Fruit fly (Drosophila melanogaster): ENCODE data around the gene CG46468.

CG46468 gene

DNA sequence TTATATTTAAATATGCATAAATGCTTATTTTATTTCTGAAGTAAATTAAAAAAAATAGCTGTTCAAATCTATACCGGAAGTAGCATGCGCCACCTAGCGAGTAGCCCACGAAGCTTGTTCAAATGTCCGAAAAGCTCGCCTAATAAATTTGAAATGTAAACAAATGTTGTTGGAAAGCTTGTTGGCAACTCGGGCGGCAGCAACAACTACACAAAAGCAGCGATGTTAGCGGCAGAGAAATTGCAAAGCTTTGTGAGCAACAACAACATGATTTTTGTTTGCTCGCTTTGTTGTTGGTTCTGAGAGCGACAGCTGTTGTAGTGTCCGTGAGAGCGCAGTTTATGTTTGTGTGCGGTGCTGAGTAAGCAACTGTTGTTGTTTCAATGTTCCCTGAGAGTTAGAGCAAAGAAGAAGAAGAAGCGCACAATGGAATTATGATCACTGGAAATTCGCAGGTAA, 2.2 kb upstream of the CG46468 start (continued):
- TF ChIP-seq chinmo (GFP tag; IDR thresholded peaks at IDR 0.05; ENCODE audit: partially characterized antibody) (peak; percentile 92; the same call in 3 of the 4 replicates), chm (GFP tag; IDR thresholded peaks at IDR 0.05) (peak; percentile 99), z (GFP tag; IDR thresholded peaks at IDR 0.05) (peak; percentile 63; the same call in 1 of the 3 replicates), Xbp1 (GFP tag; optimal IDR thresholded peaks at IDR 0.05) (peak; percentile 96), CG9817 (tag; optimal IDR thresholded peaks at IDR 0.05) (peak; percentile 97), psq (GFP tag; optimal IDR thresholded peaks at IDR 0.05) (peak; percentile 89), CG11456 (GFP tag; IDR thresholded peaks at IDR 0.05) (peak; percentile 98), lab (GFP tag; optimal IDR thresholded peaks at IDR 0.05) (peak; percentile 100), mam (GFP tag; optimal IDR thresholded peaks at IDR 0.05) (peak; percentile 85), odd (GFP tag; optimal IDR thresholded peaks at IDR 0.05) (peak; percentile 100), tna (GFP tag; IDR thresholded peaks at IDR 0.05; ENCODE audit: partially characterized antibody) (no peak), Sry-δ (GFP tag; optimal IDR thresholded peaks at IDR 0.05) (peak; percentile 62), CG17612 (GFP tag; IDR thresholded peaks at IDR 0.05) (peak; percentile 79), wor (GFP tag; IDR thresholded peaks at IDR 0.05) (peak; percentile 84), CG4820 (GFP tag; optimal IDR thresholded peaks at IDR 0.05) (peak; percentile 89), CG4282 (GFP tag; optimal IDR thresholded peaks at IDR 0.05) (peak; percentile 82), CG3065 (GFP tag; optimal IDR thresholded peaks at IDR 0.05) (peak; percentile 94), nau (GFP tag; optimal IDR thresholded peaks at IDR 0.05) (peak; percentile 100), Vsx1 (GFP tag; optimal IDR thresholded peaks at IDR 0.05) (peak; percentile 99), grau (tag; optimal IDR thresholded peaks at IDR 0.05) (peak; percentile 95), CG15479 (GFP tag; optimal IDR thresholded peaks at IDR 0.05) (peak; percentile 22), CG17385 (GFP tag; optimal IDR thresholded peaks at IDR 0.05) (peak; percentile 99), hb (GFP tag; IDR thresholded peaks at IDR 0.05; ENCODE audit: partially characterized antibody) (no peak), CG7987 (GFP tag; optimal IDR thresholded peaks at IDR 0.05) (peak; percentile 100), CG12155 (GFP tag; optimal IDR thresholded peaks at IDR 0.05) (peak; percentile 87), al (GFP tag; IDR thresholded peaks at IDR 0.05) (peak; percentile 89), Mad (GFP tag; optimal IDR thresholded peaks at IDR 0.05) (peak; percentile 96), CG3407 (GFP tag; optimal IDR thresholded peaks at IDR 0.05) (peak; percentile 98), gro (GFP tag; optimal IDR thresholded peaks at IDR 0.05) (peak; percentile 98), GATAe (GFP tag; conservative IDR thresholded peaks at IDR 0.05) (peak; percentile 88), CG16815 (GFP tag; optimal IDR thresholded peaks at IDR 0.05) (no peak), CG18011 (GFP tag; optimal IDR thresholded peaks at IDR 0.05) (peak; percentile 92), slbo (GFP tag; IDR thresholded peaks at IDR 0.05) (peak; percentile 88), Tbp (GFP tag; optimal IDR thresholded peaks at IDR 0.05) (no peak), CG10267 (tag; optimal IDR thresholded peaks at IDR 0.05) (peak; percentile 91), TFAM (GFP tag; optimal IDR thresholded peaks at IDR 0.05) (peak; percentile 93), CG7786 (GFP tag; optimal IDR thresholded peaks at IDR 0.05) (peak; percentile 74), CG2202 (tag; optimal IDR thresholded peaks at IDR 0.05) (peak; percentile 94), Neu2 (GFP tag; optimal IDR thresholded peaks at IDR 0.05; ENCODE audit: borderline replicate concordance) (no peak), C15 (GFP tag; IDR thresholded peaks at IDR 0.05) (peak; percentile 95), NC2β (GFP tag; optimal IDR thresholded peaks at IDR 0.05) (peak; percentile 96), phol (tag; optimal IDR thresholded peaks at IDR 0.05) (peak; percentile 88), MBD-R2 (GFP tag; IDR thresholded peaks at IDR 0.05) (peak; percentile 84), CG14050 (GFP tag; IDR thresholded peaks at IDR 0.05) (peak; percentile 95), Dbx (GFP tag; IDR thresholded peaks at IDR 0.05) (peak; percentile 97), ro (GFP tag; IDR thresholded peaks at IDR 0.05) (peak; percentile 72; the same call in 1 of the 2 replicates), nom (GFP tag; optimal IDR thresholded peaks at IDR 0.05) (peak; percentile 78), da (GFP tag; optimal IDR thresholded peaks at IDR 0.05) (peak; percentile 92), tll (GFP tag; optimal IDR thresholded peaks at IDR 0.05) (peak in 1 of 2 experiments; percentile 31), corto (GFP tag; optimal IDR thresholded peaks at IDR 0.05) (peak; percentile 86)
